Fruit fly (Drosophila melanogaster) whole organism, adult: ENCODE measurements around the gene Cbp80.
A peak's percentile ranks its signal among the peaks of the same experiment; 100 is the strongest.

ENCODE experiments used
- CG11617 ChIP-seq: fragments of 200-800 bp; sonication (Bioruptor generic); optimal IDR thresholded peaks from 2 replicates; lab custom pipeline; 2017; ENCODE audit warnings: mild to moderate bottlenecking, missing biosample characterization, missing genetic modification reagents, missing genetic modification characterization
- CG12768 ChIP-seq: fragments of 200-800 bp; sonication (Bioruptor generic); optimal IDR thresholded peaks from 2 replicates; lab custom pipeline; 2017; ENCODE audit warnings: missing biosample characterization, missing genetic modification characterization, mild to moderate bottlenecking, moderate library complexity, missing genetic modification reagents
- CG14711 ChIP-seq: fragments of 200-800 bp; sonication (Bioruptor generic); optimal IDR thresholded peaks from 2 replicates; lab custom pipeline; 2018; ENCODE audit warnings: missing biosample characterization, mild to moderate bottlenecking, missing genetic modification characterization, moderate library complexity
- CG1620 ChIP-seq: fragments of 200-800 bp; sonication (Bioruptor generic); optimal IDR thresholded peaks from 2 replicates; lab custom pipeline; 2016; ENCODE audit warnings: missing biosample characterization, missing genetic modification characterization
- CG33017 ChIP-seq: fragments of 200-800 bp; sonication (Bioruptor generic); optimal IDR thresholded peaks from 2 replicates; lab custom pipeline; 2018; ENCODE audit warnings: missing biosample characterization, mild to moderate bottlenecking, missing genetic modification characterization, moderate library complexity
- CG5204 ChIP-seq: fragments of 200-800 bp; sonication (Bioruptor generic); optimal IDR thresholded peaks from 2 replicates; lab custom pipeline; 2016; ENCODE audit warnings: missing biosample characterization, missing genetic modification characterization
- CG7045 ChIP-seq: fragments of 200-800 bp; sonication (Bioruptor generic); optimal IDR thresholded peaks from 2 replicates; lab custom pipeline; 2017; ENCODE audit warnings: missing biosample characterization, mild to moderate bottlenecking, missing genetic modification characterization
- CG7101 ChIP-seq: fragments of 200-800 bp; sonication (Bioruptor generic); optimal IDR thresholded peaks from 2 replicates; lab custom pipeline; 2018; ENCODE audit warnings: missing biosample characterization, mild to moderate bottlenecking, missing genetic modification characterization, moderate library complexity
- Clk ChIP-seq: fragments of 200-800 bp; sonication (Bioruptor generic); optimal IDR thresholded peaks from 2 replicates; lab custom pipeline; 2017; ENCODE audit warnings: missing biosample characterization, missing genetic modification characterization
- Crg-1 ChIP-seq: fragments of 200-800 bp; sonication (Bioruptor generic); optimal IDR thresholded peaks from 2 replicates; lab custom pipeline; 2016; ENCODE audit warnings: missing biosample characterization, missing genetic modification characterization
- Hr96 ChIP-seq: fragments of 200-800 bp; sonication (Bioruptor generic); optimal IDR thresholded peaks from 2 replicates; lab custom pipeline; 2016; ENCODE audit warnings: missing biosample characterization, missing genetic modification characterization
- Mnt ChIP-seq: fragments of 200-800 bp; sonication (Bioruptor generic); optimal IDR thresholded peaks from 2 replicates; lab custom pipeline; 2016; ENCODE audit warnings: missing biosample characterization, mild to moderate bottlenecking, missing genetic modification characterization
- bab1 ChIP-seq: fragments of 200-800 bp; sonication (Bioruptor generic); optimal IDR thresholded peaks from 3 replicates; lab custom pipeline; 2019; ENCODE audit warnings: missing biosample characterization, mild to moderate bottlenecking, missing genetic modification characterization, moderate library complexity
- cic ChIP-seq: fragments of 200-800 bp; sonication (Bioruptor generic); optimal IDR thresholded peaks from 2 replicates; lab custom pipeline; 2017; ENCODE audit warnings: missing biosample characterization, mild to moderate bottlenecking, missing genetic modification characterization, moderate library complexity
- cnc ChIP-seq, 2 experiments: fragments of >200 bp; optimal IDR thresholded peaks; 2 replicates each; lab custom pipeline; 2017
- kay ChIP-seq: fragments of 200-800 bp; sonication (Bioruptor generic); peaks from one replicate; lab custom pipeline; 2016; ENCODE audit warnings: missing biosample characterization, missing genetic modification characterization, borderline replicate concordance
- ovo ChIP-seq: fragments of 200-800 bp; sonication (Bioruptor generic); optimal IDR thresholded peaks from 2 replicates; lab custom pipeline; 2016; ENCODE audit warnings: missing biosample characterization, missing genetic modification characterization
- pad ChIP-seq: fragments of 200-800 bp; sonication (Bioruptor generic); optimal IDR thresholded peaks from 3 replicates; lab custom pipeline; 2017; ENCODE audit warnings: missing biosample characterization, missing genetic modification characterization, mild to moderate bottlenecking, moderate library complexity, missing genetic modification reagents
- tj ChIP-seq: fragments of 200-800 bp; sonication (Bioruptor generic); optimal IDR thresholded peaks from 3 replicates; lab custom pipeline; 2017; ENCODE audit warnings: missing biosample characterization, mild to moderate bottlenecking, missing genetic modification characterization, moderate library complexity
- toe ChIP-seq: fragments of 200-800 bp; sonication (Bioruptor generic); optimal IDR thresholded peaks from 2 replicates; lab custom pipeline; 2016; ENCODE audit warnings: missing biosample characterization, missing genetic modification characterization

The Cbp80 gene

dm6 chrX:4618869-4619268, 30.9 kb upstream of the Cbp80 start:
- TF ChIP-seq CG14711 (tag; lab: Kevin White, UChicago) (no peak), pad (GFP tag; lab: Kevin White, UChicago) (no peak), cnc (optimal IDR thresholded peaks at IDR 0.05; lab: Kevin White, UChicago) (no peak), CG5204 (GFP tag; lab: Kevin White, UChicago) (no peak), toe (no peak), Mnt (GFP tag; lab: Kevin White, UChicago) (no peak), Hr96 (no peak)

- TF ChIP-seq Mnt (GFP tag; lab: Kevin White, UChicago) (no peak), CG7045 (GFP tag; lab: Kevin White, UChicago) (no peak), CG14711 (tag; lab: Kevin White, UChicago) (no peak), kay (GFP tag; lab: Kevin White, UChicago) (no peak), Clk (GFP tag; lab: Kevin White, UChicago) (no peak), CG33017 (no peak), CG7101 (no peak), toe (no peak), ovo (no peak), Hr96 (no peak), cic (GFP tag; lab: Kevin White, UChicago) (no peak), Crg-1 (GFP tag; lab: Kevin White, UChicago) (no peak), CG5204 (GFP tag; lab: Kevin White, UChicago) (no peak), CG1620 (GFP tag; lab: Kevin White, UChicago) (no peak)
These were observed 22.7 kb upstream of the Cbp80 start for dm6 chrX:4627160-4627559.

dm6 chrX:4630836-4631235, 19.0 kb upstream of the Cbp80 start, which contains the start of gene Alms1b:
Alms1b (minus strand) TSS chrX:4630936.
- TF ChIP-seq CG12768 (GFP tag; lab: Kevin White, UChicago) (no peak), CG7045 (GFP tag; lab: Kevin White, UChicago) (no peak), CG1620 (GFP tag; lab: Kevin White, UChicago) (no peak), CG33017 (no peak), toe (no peak), cic (GFP tag; lab: Kevin White, UChicago) (no peak), CG5204 (GFP tag; lab: Kevin White, UChicago) (no peak), pad (GFP tag; lab: Kevin White, UChicago) (no peak), Clk (GFP tag; lab: Kevin White, UChicago) (no peak), kay (GFP tag; lab: Kevin White, UChicago) (no peak), tj (no peak)

- TF ChIP-seq cnc (optimal IDR thresholded peaks at IDR 0.05; lab: Kevin White, UChicago) (no peak), kay (GFP tag; lab: Kevin White, UChicago) (peak; percentile 64)
These were observed 13.8 kb upstream of the Cbp80 start, which contains the start of the genes Alms1a and pon for dm6 chrX:4635856-4636486. Alms1a (minus strand) TSS chrX:4636004. pon (plus strand) TSS chrX:4636318.

- TF ChIP-seq Mnt (GFP tag; lab: Kevin White, UChicago) (no peak), Clk (GFP tag; lab: Kevin White, UChicago) (no peak), Crg-1 (GFP tag; lab: Kevin White, UChicago) (no peak), CG1620 (GFP tag; lab: Kevin White, UChicago) (no peak), cic (GFP tag; lab: Kevin White, UChicago) (no peak), CG14711 (tag; lab: Kevin White, UChicago) (no peak), tj (no peak), cnc (optimal IDR thresholded peaks at IDR 0.05; lab: Kevin White, UChicago) (no peak)
These were observed 5.9 kb upstream of the Cbp80 start, which contains the start of gene CG3081 for dm6 chrX:4643887-4644286. CG3081 (minus strand) TSS chrX:4643987.

dm6 chrX:4644768-4645167, 5.0 kb upstream of the Cbp80 start, which contains the start of gene CG3062:
CG3062 (minus strand) TSS chrX:4644868.
- TF ChIP-seq CG7101 (no peak), cnc (optimal IDR thresholded peaks at IDR 0.05; lab: Kevin White, UChicago) (no peak), Hr96 (no peak), Crg-1 (GFP tag; lab: Kevin White, UChicago) (no peak), kay (GFP tag; lab: Kevin White, UChicago) (no peak), CG11617 (GFP tag; lab: Kevin White, UChicago) (no peak), CG1620 (GFP tag; lab: Kevin White, UChicago) (no peak), CG5204 (GFP tag; lab: Kevin White, UChicago) (no peak), cic (GFP tag; lab: Kevin White, UChicago) (no peak), pad (GFP tag; lab: Kevin White, UChicago) (no peak), CG33017 (no peak), CG14711 (tag; lab: Kevin White, UChicago) (no peak), Mnt (GFP tag; lab: Kevin White, UChicago) (no peak), tj (no peak)

dm6 chrX:4647316-4648046, 2.3 kb upstream of the Cbp80 start, which contains the start of the genes HLH4C and mRpL30:
HLH4C (minus strand) TSS chrX:4647414.
mRpL30 (plus strand) TSS chrX:4647871.
- TF ChIP-seq CG7045 (GFP tag; lab: Kevin White, UChicago) (no peak), ovo (no peak), tj (no peak), cic (GFP tag; lab: Kevin White, UChicago) (no peak), cnc (optimal IDR thresholded peaks at IDR 0.05; lab: Kevin White, UChicago) (no peak), CG5204 (GFP tag; lab: Kevin White, UChicago) (no peak), Hr96 (no peak), bab1 (no peak), CG7101 (no peak), kay (GFP tag; lab: Kevin White, UChicago) (no peak), CG14711 (tag; lab: Kevin White, UChicago) (no peak), Crg-1 (GFP tag; lab: Kevin White, UChicago) (no peak), Clk (GFP tag; lab: Kevin White, UChicago) (no peak), CG33017 (no peak), CG12768 (GFP tag; lab: Kevin White, UChicago) (no peak), toe (no peak), pad (GFP tag; lab: Kevin White, UChicago) (no peak), CG1620 (GFP tag; lab: Kevin White, UChicago) (no peak)
